Fruit fly (Drosophila melanogaster): ENCODE results near the gene Axs.
A peak's percentile ranks its signal among the peaks of the same experiment; 100 is the strongest.

Gene Axs

DNA sequence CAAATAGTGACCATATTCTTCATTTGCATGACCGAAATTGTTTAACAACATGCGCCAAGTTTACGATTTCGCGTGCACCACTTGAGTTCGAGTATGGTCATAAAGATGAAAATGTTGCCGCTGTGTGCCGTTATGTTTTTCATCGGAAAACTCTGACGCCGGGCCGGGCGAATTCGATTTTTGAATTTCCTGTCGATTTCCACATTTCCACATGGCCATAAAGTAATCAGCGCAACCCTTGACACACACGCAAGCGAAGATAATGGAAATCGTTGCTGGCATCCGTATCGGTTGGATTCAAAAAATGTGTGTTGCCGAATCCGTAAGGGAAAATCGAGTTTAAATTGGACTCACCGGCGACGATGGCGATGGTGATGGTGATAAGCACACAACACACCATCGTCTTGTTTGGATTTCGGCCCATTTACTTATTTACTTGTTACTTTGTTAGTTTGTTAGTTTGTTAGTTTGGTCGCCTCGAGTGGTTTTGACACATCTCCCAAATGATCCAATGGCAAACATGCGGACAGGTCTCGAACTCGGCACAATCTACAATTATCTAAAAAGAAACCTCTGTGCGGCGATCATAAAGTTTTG, 39.1 kb downstream of the Axs start (continued):
- TF ChIP-seq B-H1 (GFP tag; IDR thresholded peaks at IDR 0.05): no peak; the same call in 2 of the 3 replicates
- TF ChIP-seq CG15073 (GFP tag; optimal IDR thresholded peaks at IDR 0.05): no peak
- no peak for TF ChIP-seq mam (GFP tag; optimal IDR thresholded peaks at IDR 0.05)
- TF ChIP-seq CG3163 (GFP tag; optimal IDR thresholded peaks at IDR 0.05): no peak
- TF ChIP-seq HHEX (GFP tag; optimal IDR thresholded peaks at IDR 0.05): peak; percentile 14
- no peak for TF ChIP-seq da (GFP tag; optimal IDR thresholded peaks at IDR 0.05)
- TF ChIP-seq Ssrp (tag; optimal IDR thresholded peaks at IDR 0.05): no peak
- no peak for TF ChIP-seq Nf-YC (tag; optimal IDR thresholded peaks at IDR 0.05)
- no peak for TF ChIP-seq gsb (GFP tag; IDR thresholded peaks at IDR 0.05)
- TF ChIP-seq CG10654 (GFP tag; optimal IDR thresholded peaks at IDR 0.05): no peak
- peak; percentile 41 for TF ChIP-seq NC2β (GFP tag; optimal IDR thresholded peaks at IDR 0.05)
- no peak for TF ChIP-seq yki (optimal IDR thresholded peaks at IDR 0.05)
- TF ChIP-seq CTCF (GFP tag; optimal IDR thresholded peaks at IDR 0.05): no peak
- peak; percentile 55 for TF ChIP-seq lab (GFP tag; optimal IDR thresholded peaks at IDR 0.05)
- TF ChIP-seq Bgb (GFP tag; IDR thresholded peaks at IDR 0.05; ENCODE audit: partially characterized antibody): no peak
- TF ChIP-seq CG15479 (GFP tag; optimal IDR thresholded peaks at IDR 0.05): peak; percentile 52
- TF ChIP-seq onecut (GFP tag; IDR thresholded peaks at IDR 0.05): peak; percentile 53; the same call in 1 of the 2 replicates
- no peak for TF ChIP-seq lbe (GFP tag; optimal IDR thresholded peaks at IDR 0.05)
- TF ChIP-seq CG4617 (GFP tag; optimal IDR thresholded peaks at IDR 0.05; ENCODE audit: borderline replicate concordance): no peak
- TF ChIP-seq ci (GFP tag; IDR thresholded peaks at IDR 0.05): peak; percentile 83
- TF ChIP-seq tgo (GFP tag; IDR thresholded peaks at IDR 0.05): no peak
- TF ChIP-seq ewg (GFP tag; optimal IDR thresholded peaks at IDR 0.05): peak; percentile 45
- TF ChIP-seq run (tag; optimal IDR thresholded peaks at IDR 0.05): peak; percentile 73
- TF ChIP-seq pb (GFP tag; optimal IDR thresholded peaks at IDR 0.05): no peak
- peak; percentile 32; the same call in 1 of the 3 replicates for TF ChIP-seq ase (GFP tag; IDR thresholded peaks at IDR 0.05)
- no peak for TF ChIP-seq dpn (GFP tag; optimal IDR thresholded peaks at IDR 0.05)
- no peak for TF ChIP-seq CG15514 (GFP tag; optimal IDR thresholded peaks at IDR 0.05)
- no peak for TF ChIP-seq CG7271 (tag; optimal IDR thresholded peaks at IDR 0.05)
- no peak for TF ChIP-seq CHES-1-like (GFP tag; optimal IDR thresholded peaks at IDR 0.05)
- TF ChIP-seq Antp (GFP tag; optimal IDR thresholded peaks at IDR 0.05): no peak
- no peak for TF ChIP-seq phol (tag; optimal IDR thresholded peaks at IDR 0.05)
- peak in 1 of 2 experiments; percentile 69 for TF ChIP-seq bsh (GFP tag; optimal IDR thresholded peaks at IDR 0.05)
- no peak for TF ChIP-seq CkIIα-i1 (GFP tag; IDR thresholded peaks at IDR 0.05)
- no peak for TF ChIP-seq nerfin-1 (tag; optimal IDR thresholded peaks at IDR 0.05)
- no peak for TF ChIP-seq vfl (GFP tag; optimal IDR thresholded peaks at IDR 0.05)
- no peak for TF ChIP-seq gcm2 (GFP tag; optimal IDR thresholded peaks at IDR 0.05)
- TF ChIP-seq CG11093 (GFP tag; IDR thresholded peaks at IDR 0.05): no peak
- no peak for TF ChIP-seq dysf (GFP tag; IDR thresholded peaks at IDR 0.05)
- TF ChIP-seq Max (GFP tag; optimal IDR thresholded peaks at IDR 0.05): no peak
- TF ChIP-seq CG14014 (GFP tag; IDR thresholded peaks at IDR 0.05): peak; percentile 40; the same call in 1 of the 2 replicates
- no peak for TF ChIP-seq Doc2 (GFP tag; IDR thresholded peaks at IDR 0.05)
- peak; percentile 26 for TF ChIP-seq CG1602 (GFP tag; optimal IDR thresholded peaks at IDR 0.05)
- no peak for TF ChIP-seq peb (GFP tag; IDR thresholded peaks at IDR 0.05)
- no peak for TF ChIP-seq Doc3 (GFP tag; IDR thresholded peaks at IDR 0.05; ENCODE audit: partially characterized antibody)
- TF ChIP-seq CG30431 (GFP tag; optimal IDR thresholded peaks at IDR 0.05): no peak
- TF ChIP-seq Tbp (GFP tag; optimal IDR thresholded peaks at IDR 0.05): no peak
- no peak for TF ChIP-seq CG16813 (GFP tag; IDR thresholded peaks at IDR 0.05; ENCODE audit: partially characterized antibody)
- no peak for TF ChIP-seq Drgx (GFP tag; IDR thresholded peaks at IDR 0.05)
- no peak for TF ChIP-seq cato (GFP tag; optimal IDR thresholded peaks at IDR 0.05; ENCODE audit: borderline replicate concordance)
- TF ChIP-seq unpg (GFP tag; optimal IDR thresholded peaks at IDR 0.05): peak; percentile 18
- TF ChIP-seq CG3995 (GFP tag; optimal IDR thresholded peaks at IDR 0.05): no peak
- TF ChIP-seq CG7372 (GFP tag; IDR thresholded peaks at IDR 0.05): no peak

All from whole organism, embryonic.